Fruit fly (Drosophila melanogaster) whole organism, embryonic: ENCODE data around the gene Trl.

Experiments
- Bteb2 ChIP-seq: fragments of 200-800 bp; sonication (Bioruptor generic); optimal IDR thresholded peaks from 2 replicates; lab custom pipeline; 2016; ENCODE audit warnings: missing biosample characterization, missing genetic modification characterization
- CG10267 ChIP-seq: fragments of 200-800 bp; sonication (Bioruptor generic); optimal IDR thresholded peaks from 2 replicates; lab custom pipeline; 2018; ENCODE audit warnings: missing biosample characterization, mild to moderate bottlenecking, missing genetic modification characterization, moderate library complexity
- CG10979 ChIP-seq: fragments of 200-800 bp; sonication (Bioruptor generic); optimal IDR thresholded peaks from 2 replicates; lab custom pipeline; 2018; ENCODE audit warnings: missing biosample characterization, mild to moderate bottlenecking, missing genetic modification characterization, moderate library complexity
- CG11398 ChIP-seq: fragments of 200-800 bp; sonication (Bioruptor generic); optimal IDR thresholded peaks from 2 replicates; lab custom pipeline; 2016; ENCODE audit warnings: missing biosample characterization, missing genetic modification characterization
- CG11696 ChIP-seq: fragments of 200-800 bp; sonication (Bioruptor generic); IDR thresholded peaks from 2 replicates; pipeline ENCODE4 v1.3.6; 2022; ENCODE audit warnings: missing biosample characterization, missing genetic modification characterization
- CG12391 ChIP-seq: fragments of 200-800 bp; sonication (Bioruptor generic); optimal IDR thresholded peaks from 3 replicates; lab custom pipeline; 2018; ENCODE audit warnings: missing biosample characterization, mild to moderate bottlenecking, missing genetic modification characterization, moderate library complexity
- CG14050 ChIP-seq: fragments of 200-800 bp; sonication (Bioruptor generic); IDR thresholded peaks from 3 replicates; pipeline ENCODE4 v1.3.6; 2022; ENCODE audit warnings: missing biosample characterization, missing genetic modification characterization
- CG14667 ChIP-seq: fragments of 200-800 bp; sonication (Bioruptor generic); IDR thresholded peaks from 2 replicates; pipeline ENCODE4 v1.3.6; 2022; ENCODE audit warnings: missing biosample characterization, missing genetic modification characterization
- CG14710 ChIP-seq: fragments of 200-800 bp; sonication (Bioruptor generic); optimal IDR thresholded peaks from 3 replicates; lab custom pipeline; 2019; ENCODE audit warnings: missing biosample characterization, mild to moderate bottlenecking, missing genetic modification characterization, moderate library complexity
- CG1529 ChIP-seq: fragments of 200-800 bp; sonication (Bioruptor generic); optimal IDR thresholded peaks from 3 replicates; lab custom pipeline; 2018; ENCODE audit warnings: missing biosample characterization, missing genetic modification characterization
- CG15514 ChIP-seq: fragments of 200-800 bp; sonication (Bioruptor generic); optimal IDR thresholded peaks from 3 replicates; lab custom pipeline; 2017; ENCODE audit warnings: missing biosample characterization, missing genetic modification characterization, mild to moderate bottlenecking, moderate library complexity, missing genetic modification reagents
- CG17802 ChIP-seq: fragments of 200-800 bp; sonication (Bioruptor generic); optimal IDR thresholded peaks from 2 replicates; lab custom pipeline; 2018; ENCODE audit warnings: missing biosample characterization, mild to moderate bottlenecking, missing genetic modification characterization, moderate library complexity
- CG3281 ChIP-seq: fragments of 200-800 bp; sonication (Bioruptor generic); optimal IDR thresholded peaks from 3 replicates; lab custom pipeline; 2017; ENCODE audit warnings: missing biosample characterization, mild to moderate bottlenecking, missing genetic modification characterization
- CG34422 ChIP-seq: fragments of 200-800 bp; sonication (Bioruptor generic); IDR thresholded peaks from 3 replicates; pipeline ENCODE4 v1.3.6; 2022; ENCODE audit warnings: missing biosample characterization, missing genetic modification characterization
- CG3995 ChIP-seq: fragments of 200-800 bp; sonication (Bioruptor generic); optimal IDR thresholded peaks from 3 replicates; lab custom pipeline; 2016; ENCODE audit warnings: missing biosample characterization, missing genetic modification characterization
- CG4360 ChIP-seq: fragments of 200-800 bp; sonication (Bioruptor generic); IDR thresholded peaks from 2 replicates; pipeline ENCODE4 v1.3.6; 2022; ENCODE audit warnings: missing biosample characterization, missing genetic modification characterization
- CG4730 ChIP-seq: fragments of 200-800 bp; sonication (Bioruptor generic); IDR thresholded peaks from 2 replicates; pipeline ENCODE4 v1.3.6; 2022; ENCODE audit warnings: missing biosample characterization, missing genetic modification characterization
- CG6654 ChIP-seq: fragments of 200-800 bp; sonication (Bioruptor generic); optimal IDR thresholded peaks from 2 replicates; lab custom pipeline; 2017; ENCODE audit warnings: missing biosample characterization, mild to moderate bottlenecking, missing genetic modification characterization
- CG8944 ChIP-seq: fragments of 200-800 bp; sonication (Bioruptor generic); optimal IDR thresholded peaks from 3 replicates; lab custom pipeline; 2016; ENCODE audit warnings: missing biosample characterization, missing genetic modification characterization
- Chrac-16 ChIP-seq: fragments of 200-800 bp; sonication (Bioruptor generic); optimal IDR thresholded peaks from 3 replicates; lab custom pipeline; 2016; ENCODE audit warnings: missing biosample characterization, missing genetic modification characterization
- Drgx ChIP-seq: fragments of 200-800 bp; sonication (Bioruptor generic); IDR thresholded peaks from 2 replicates; pipeline ENCODE4 v1.3.6; 2022; ENCODE audit warnings: missing biosample characterization, missing genetic modification characterization
- Elba2 ChIP-seq: fragments of 200-800 bp; sonication (Bioruptor generic); optimal IDR thresholded peaks from 3 replicates; lab custom pipeline; 2016; ENCODE audit warnings: missing biosample characterization, missing genetic modification characterization
- H2.0 ChIP-seq: fragments of 200-800 bp; sonication (Bioruptor generic); IDR thresholded peaks from 2 replicates; pipeline ENCODE4 v1.3.6; 2022; ENCODE audit warnings: missing biosample characterization, missing genetic modification characterization
- Hand ChIP-seq: fragments of 200-800 bp; sonication (Bioruptor generic); optimal IDR thresholded peaks from 2 replicates; lab custom pipeline; 2017; ENCODE audit warnings: mild to moderate bottlenecking, missing biosample characterization, missing genetic modification reagents, missing genetic modification characterization
- Hr51 ChIP-seq, 2 experiments: fragments of 200-800 bp; sonication (Bioruptor generic); optimal IDR thresholded peaks; 2 replicates in 1 of 2; 3 replicates in 1 of 2; lab custom pipeline; 2016 to 2018; ENCODE audit warnings: missing biosample characterization in 2 of 2, missing genetic modification characterization in 2 of 2, mild to moderate bottlenecking in 1 of 2, moderate library complexity in 1 of 2
- MESR4 ChIP-seq: fragments of 200-800 bp; sonication (Bioruptor generic); optimal IDR thresholded peaks from 2 replicates; lab custom pipeline; 2018; ENCODE audit warnings: missing biosample characterization, mild to moderate bottlenecking, missing genetic modification characterization, moderate library complexity
- Nf-YB ChIP-seq: fragments of 200-800 bp; sonication (Bioruptor generic); optimal IDR thresholded peaks from 3 replicates; lab custom pipeline; 2019; ENCODE audit warnings: missing biosample characterization, mild to moderate bottlenecking, missing genetic modification characterization, moderate library complexity
- Oli ChIP-seq: fragments of 200-800 bp; sonication (Bioruptor generic); optimal IDR thresholded peaks from 2 replicates; lab custom pipeline; 2018; ENCODE audit warnings: missing biosample characterization, mild to moderate bottlenecking, missing genetic modification characterization, moderate library complexity
- Ptx1 ChIP-seq: fragments of 200-800 bp; sonication (Bioruptor generic); IDR thresholded peaks from 2 replicates; pipeline ENCODE4 v1.3.6; 2022; ENCODE audit warnings: missing biosample characterization, missing genetic modification characterization
- Side ChIP-seq: fragments of 200-800 bp; sonication (Bioruptor generic); optimal IDR thresholded peaks from 2 replicates; lab custom pipeline; 2016; ENCODE audit warnings: missing biosample characterization, missing genetic modification characterization
- Sry-β ChIP-seq: fragments of 200-800 bp; sonication (Bioruptor generic); optimal IDR thresholded peaks from 2 replicates; lab custom pipeline; 2018; ENCODE audit warnings: missing biosample characterization, mild to moderate bottlenecking, missing genetic modification characterization, moderate library complexity
- Usf ChIP-seq: fragments of 200-800 bp; sonication (Bioruptor generic); optimal IDR thresholded peaks from 2 replicates; lab custom pipeline; 2017; ENCODE audit warnings: missing genotype, missing biosample characterization, missing genetic modification characterization
- amos ChIP-seq: fragments of 200-800 bp; sonication (Bioruptor generic); IDR thresholded peaks from 2 replicates; pipeline ENCODE4 v1.3.6; 2022; ENCODE audit warnings: missing biosample characterization, missing genetic modification characterization; ENCODE audit not compliant: partially characterized antibody
- cas ChIP-seq: fragments of 200-800 bp; sonication (Bioruptor generic); IDR thresholded peaks from 2 replicates; pipeline ENCODE4 v1.3.6; 2022; ENCODE audit warnings: missing biosample characterization, missing genetic modification characterization
- chn ChIP-seq: fragments of 200-800 bp; sonication (Bioruptor generic); optimal IDR thresholded peaks from 2 replicates; lab custom pipeline; 2016; ENCODE audit warnings: missing biosample characterization, missing genetic modification characterization
- dysf ChIP-seq: fragments of 200-800 bp; sonication (Bioruptor generic); IDR thresholded peaks from 3 replicates; pipeline ENCODE4 v1.3.6; 2022; ENCODE audit warnings: missing biosample characterization, missing genetic modification characterization
- ems ChIP-seq: fragments of 200-800 bp; sonication (Bioruptor generic); optimal IDR thresholded peaks from 3 replicates; lab custom pipeline; 2016; ENCODE audit warnings: missing biosample characterization, missing genetic modification characterization
- fd3F ChIP-seq: fragments of 200-800 bp; sonication (Bioruptor generic); optimal IDR thresholded peaks from 2 replicates; lab custom pipeline; 2018; ENCODE audit warnings: missing biosample characterization, mild to moderate bottlenecking, missing genetic modification characterization, moderate library complexity
- ftz-f1 ChIP-seq: fragments of 200-800 bp; sonication (Bioruptor generic); optimal IDR thresholded peaks from 2 replicates; lab custom pipeline; 2016; ENCODE audit warnings: missing biosample characterization, missing genetic modification characterization
- grau ChIP-seq: fragments of 200-800 bp; optimal IDR thresholded peaks from 3 replicates; lab custom pipeline; 2019; ENCODE audit warnings: missing biosample characterization, mild to moderate bottlenecking, missing genetic modification characterization, moderate library complexity
- hb ChIP-seq: fragments of 200-800 bp; sonication (Bioruptor generic); IDR thresholded peaks from 3 replicates; pipeline ENCODE4 v1.3.6; 2022; ENCODE audit warnings: missing biosample characterization, missing genetic modification characterization; ENCODE audit not compliant: partially characterized antibody
- lmd ChIP-seq: fragments of 200-800 bp; sonication (Bioruptor generic); IDR thresholded peaks from 2 replicates; pipeline ENCODE4 v1.3.6; 2022; ENCODE audit warnings: missing biosample characterization, missing genetic modification characterization
- odd ChIP-seq: fragments of 200-800 bp; sonication (Bioruptor generic); optimal IDR thresholded peaks from 2 replicates; lab custom pipeline; 2017; ENCODE audit warnings: missing biosample characterization, mild to moderate bottlenecking, missing genetic modification characterization
- pnt ChIP-seq: fragments of 200-800 bp; sonication (Bioruptor generic); optimal IDR thresholded peaks from 3 replicates; lab custom pipeline; 2016; ENCODE audit warnings: missing biosample characterization, missing genetic modification characterization
- repo ChIP-seq: fragments of 200-800 bp; sonication (Bioruptor generic); optimal IDR thresholded peaks from 2 replicates; lab custom pipeline; 2016; ENCODE audit warnings: missing biosample characterization, missing genetic modification characterization
- ro ChIP-seq: fragments of 200-800 bp; sonication (Bioruptor generic); IDR thresholded peaks from 2 replicates; pipeline ENCODE4 v1.3.6; 2022; ENCODE audit warnings: missing biosample characterization, missing genetic modification characterization
- sc ChIP-seq, 3 experiments: fragments of >200 bp in 2 of 3; fragments of 200-800 bp in 1 of 3; sonication (Bioruptor generic) in 1 of 3; optimal IDR thresholded peaks; 2 replicates in 2 of 3; 3 replicates in 1 of 3; lab custom pipeline; 2017; ENCODE audit warnings: mild to moderate bottlenecking in 1 of 3, missing biosample characterization in 1 of 3, missing genetic modification characterization in 1 of 3, missing genetic modification reagents in 1 of 3
- sima ChIP-seq: fragments of 200-800 bp; sonication (Bioruptor generic); optimal IDR thresholded peaks from 2 replicates; lab custom pipeline; 2016; ENCODE audit warnings: missing biosample characterization, missing genetic modification characterization
- tap ChIP-seq: fragments of 200-800 bp; optimal IDR thresholded peaks from 3 replicates; lab custom pipeline; 2019; ENCODE audit warnings: missing biosample characterization, mild to moderate bottlenecking, missing genetic modification characterization, moderate library complexity
- twi ChIP-seq: fragments of 200-800 bp; optimal IDR thresholded peaks from 2 replicates; lab custom pipeline; 2019; ENCODE audit warnings: missing biosample characterization, mild to moderate bottlenecking, missing genetic modification characterization, moderate library complexity
- zfh1 ChIP-seq: fragments of 200-800 bp; sonication (Bioruptor generic); IDR thresholded peaks from 3 replicates; pipeline ENCODE4 v1.3.6; 2022; ENCODE audit warnings: missing biosample characterization, missing genetic modification characterization

Gene Trl

dm6 chr3L:14708053-14708452 is 52.8 kb downstream of the Trl start (continued):
- TF ChIP-seq CG14050 (no peak), CG1529 (GFP tag; lab: Kevin White, UChicago) (no peak), sima (no peak), CG34422 (GFP tag; lab: Robert Waterston, UW) (no peak), sc (optimal IDR thresholded peaks at IDR 0.05; lab: Kevin White, UChicago) (no peak), sc (GFP tag; optimal IDR thresholded peaks at IDR 0.05; lab: Kevin White, UChicago) (peak; percentile 38), twi (tag; lab: Kevin White, UChicago) (no peak), Elba2 (GFP tag; lab: Kevin White, UChicago) (no peak), Chrac-16 (GFP tag; lab: Kevin White, UChicago) (no peak), Side (GFP tag; lab: Kevin White, UChicago) (no peak), pnt (no peak), fd3F (GFP tag; lab: Kevin White, UChicago) (peak; percentile 41), CG14667 (GFP tag; lab: Robert Waterston, UW) (no peak), CG8944 (no peak), CG4360 (no peak), CG17802 (no peak), amos (GFP tag; lab: Robert Waterston, UW) (no peak), Usf (GFP tag; lab: Kevin White, UChicago) (no peak), chn (GFP tag; lab: Kevin White, UChicago) (no peak), repo (GFP tag; lab: Kevin White, UChicago) (no peak), CG11398 (peak; percentile 44), Hand (GFP tag; lab: Kevin White, UChicago) (no peak), Ptx1 (GFP tag; lab: Robert Waterston, UW) (no peak), ftz-f1 (GFP tag; lab: Kevin White, UChicago) (no peak), CG3995 (GFP tag; lab: Kevin White, UChicago) (no peak), lmd (GFP tag; lab: Robert Waterston, UW) (no peak), CG15514 (GFP tag; lab: Kevin White, UChicago) (peak; percentile 70), cas (GFP tag; lab: Robert Waterston, UW) (no peak), Oli (tag; lab: Kevin White, UChicago) (no peak), CG10267 (tag; lab: Kevin White, UChicago) (no peak), odd (peak; percentile 40), Bteb2 (GFP tag; lab: Kevin White, UChicago) (no peak), CG12391 (no peak), ems (no peak), hb (no peak), CG4730 (GFP tag; lab: Robert Waterston, UW) (0 out of 2 replicates have a peak, but pooled peaks have one; percentile 6), CG3281 (GFP tag; lab: Kevin White, UChicago) (peak; percentile 65), CG11696 (GFP tag; lab: Robert Waterston, UW) (peak; percentile 39; the same call in 1 of the 2 replicates), Drgx (GFP tag; lab: Robert Waterston, UW) (no peak), H2.0 (GFP tag; lab: Robert Waterston, UW) (no peak), tap (no peak), ro (no peak), MESR4 (GFP tag; lab: Kevin White, UChicago) (no peak), Nf-YB (GFP tag; lab: Kevin White, UChicago) (no peak), CG6654 (GFP tag; lab: Kevin White, UChicago) (no peak), CG10979 (tag; lab: Kevin White, UChicago) (no peak), grau (tag; lab: Kevin White, UChicago) (no peak), zfh1 (GFP tag; lab: Robert Waterston, UW) (no peak), Sry-β (GFP tag; lab: Kevin White, UChicago) (no peak), dysf (no peak; the same call in 2 of the 3 replicates), CG14710 (tag; lab: Kevin White, UChicago) (no peak), Hr51 (GFP tag; optimal IDR thresholded peaks at IDR 0.05; lab: Kevin White, UChicago) (peak in 1 of 2 experiments; percentile 33)
